Worm (Caenorhabditis elegans): ENCODE data around the gene ssp-32.

The ssp-32 gene

ce11 chrIV:9850931-9851330 lies 44.3 kb upstream of the ssp-32 start, which contains the start of gene ssp-10:
Gene ssp-10, minus strand, starts transcription at chrIV:9851031.
- TF ChIP-seq pax-1 (tag; optimal IDR thresholded peaks at IDR 0.05): no peak
- TF ChIP-seq elt-2 (tag; optimal IDR thresholded peaks at IDR 0.05): no peak
- TF ChIP-seq ceh-31 (tag; optimal IDR thresholded peaks at IDR 0.05): no peak
- TF ChIP-seq ceh-45 (GFP tag; IDR thresholded peaks at IDR 0.05): no peak
- TF ChIP-seq ceh-22 (tag; optimal IDR thresholded peaks at IDR 0.05): no peak
- no peak for TF ChIP-seq unc-3 (GFP tag; conservative IDR thresholded peaks at IDR 0.05)
- no peak for TF ChIP-seq unc-3 (tag; optimal IDR thresholded peaks at IDR 0.05)
- TF ChIP-seq ceh-24 (tag; optimal IDR thresholded peaks at IDR 0.05): no peak
- TF ChIP-seq ahr-1 (tag; optimal IDR thresholded peaks at IDR 0.05): no peak
- no peak for TF ChIP-seq unc-55 (GFP tag; optimal IDR thresholded peaks at IDR 0.05)

ce11 chrIV:9852250-9852649 lies 42.9 kb upstream of the ssp-32 start, which contains the start of gene ssq-1:
Gene ssq-1, plus strand, starts transcription at chrIV:9852550.
- TF ChIP-seq K02D7.2 (tag; optimal IDR thresholded peaks at IDR 0.05) (no peak), lim-6 (tag; optimal IDR thresholded peaks at IDR 0.05) (no peak), C08G9.2 (tag; optimal IDR thresholded peaks at IDR 0.05) (no peak), ref-2 (tag; optimal IDR thresholded peaks at IDR 0.05) (no peak), ceh-18 (tag; optimal IDR thresholded peaks at IDR 0.05) (no peak), ceh-34 (tag; optimal IDR thresholded peaks at IDR 0.05) (no peak)

- TF ChIP-seq sox-4 (tag; optimal IDR thresholded peaks at IDR 0.05) (no peak), sdc-2 (tag; optimal IDR thresholded peaks at IDR 0.05) (peak; percentile 9)
These were observed 42.2 kb upstream of the ssp-32 start for ce11 chrIV:9852818-9853466.

- TF ChIP-seq unc-55 (GFP tag; optimal IDR thresholded peaks at IDR 0.05) (no peak), elt-2 (tag; optimal IDR thresholded peaks at IDR 0.05) (peak; percentile 51)
These were observed 40.2 kb upstream of the ssp-32 start for ce11 chrIV:9854952-9855351.

- TF ChIP-seq sox-2 (GFP tag; IDR thresholded peaks at IDR 0.05): no peak
- TF ChIP-seq pha-2 (tag; optimal IDR thresholded peaks at IDR 0.05): no peak
- TF ChIP-seq C38D4.7 (GFP tag; optimal IDR thresholded peaks at IDR 0.05): no peak
- no peak for TF ChIP-seq lim-6 (tag; optimal IDR thresholded peaks at IDR 0.05)
- no peak for TF ChIP-seq lin-11 (tag; optimal IDR thresholded peaks at IDR 0.05)
- no peak for TF ChIP-seq ceh-48 (tag; optimal IDR thresholded peaks at IDR 0.05)
- TF ChIP-seq ceh-18 (tag; optimal IDR thresholded peaks at IDR 0.05): no peak
- no peak for TF ChIP-seq ceh-34 (tag; optimal IDR thresholded peaks at IDR 0.05)
- TF ChIP-seq pha-4 (tag; optimal IDR thresholded peaks at IDR 0.05): no peak
- TF ChIP-seq F13H6.1 (tag; optimal IDR thresholded peaks at IDR 0.05): no peak
- no peak for TF ChIP-seq hlh-30 (tag; optimal IDR thresholded peaks at IDR 0.05; ENCODE audit: insufficient read depth)
- no peak for TF ChIP-seq ceh-24 (tag; optimal IDR thresholded peaks at IDR 0.05)
- TF ChIP-seq rnt-1 (tag; optimal IDR thresholded peaks at IDR 0.05): no peak
- no peak for TF ChIP-seq sdc-2 (tag; optimal IDR thresholded peaks at IDR 0.05)
- no peak for TF ChIP-seq ceh-19 (GFP tag; optimal IDR thresholded peaks at IDR 0.05)
- no peak for TF ChIP-seq ama-1 (optimal IDR thresholded peaks at IDR 0.05)
- TF ChIP-seq unc-42 (tag; optimal IDR thresholded peaks at IDR 0.05): no peak
- TF ChIP-seq eyg-1 (tag; optimal IDR thresholded peaks at IDR 0.05): no peak
- TF ChIP-seq ceh-31 (tag; optimal IDR thresholded peaks at IDR 0.05): no peak
- no peak for TF ChIP-seq ztf-16 (tag; optimal IDR thresholded peaks at IDR 0.05)
These were observed 39.5 kb upstream of the ssp-32 start, which contains the start of gene K07F5.12 for ce11 chrIV:9855712-9856111. Gene K07F5.12, plus strand, starts transcription at chrIV:9856012.

- TF ChIP-seq tbx-2 (tag; optimal IDR thresholded peaks at IDR 0.05): peak; percentile 59
- no peak for TF ChIP-seq hlh-6 (tag; optimal IDR thresholded peaks at IDR 0.05)
- TF ChIP-seq unc-86 (tag; optimal IDR thresholded peaks at IDR 0.05): no peak
- peak; percentile 29 for TF ChIP-seq zip-5 (tag; optimal IDR thresholded peaks at IDR 0.05)
- TF ChIP-seq fkh-6 (tag; optimal IDR thresholded peaks at IDR 0.05): no peak
- no peak for TF ChIP-seq dve-1 (tag; optimal IDR thresholded peaks at IDR 0.05)
- peak; percentile 12 for TF ChIP-seq C08G9.2 (tag; optimal IDR thresholded peaks at IDR 0.05)
- TF ChIP-seq ref-2 (tag; optimal IDR thresholded peaks at IDR 0.05): peak; percentile 21
- peak; percentile 25 for TF ChIP-seq hlh-8 (tag; optimal IDR thresholded peaks at IDR 0.05)
- peak; percentile 81 for TF ChIP-seq ceh-31 (tag; optimal IDR thresholded peaks at IDR 0.05)
- TF ChIP-seq ceh-48 (tag; optimal IDR thresholded peaks at IDR 0.05): peak; percentile 38
- TF ChIP-seq ets-4 (tag; optimal IDR thresholded peaks at IDR 0.05): peak; percentile 12
- peak; percentile 6 for TF ChIP-seq unc-42 (tag; optimal IDR thresholded peaks at IDR 0.05)
- peak; percentile 14 for TF ChIP-seq nfya-1 (tag; optimal IDR thresholded peaks at IDR 0.05)
- TF ChIP-seq fax-1 (tag; optimal IDR thresholded peaks at IDR 0.05): peak; percentile 16
- peak; percentile 43 for TF ChIP-seq elt-2 (tag; optimal IDR thresholded peaks at IDR 0.05)
- TF ChIP-seq ceh-14 (tag; optimal IDR thresholded peaks at IDR 0.05): peak; percentile 23
These were observed 37.2 kb upstream of the ssp-32 start, which contains the start of gene npp-1 for ce11 chrIV:9857952-9858488. Gene npp-1, plus strand, starts transcription at chrIV:9858488.
